Worm (Caenorhabditis elegans): Measurements from ENCODE around the gene C01G12.3.

DNA sequence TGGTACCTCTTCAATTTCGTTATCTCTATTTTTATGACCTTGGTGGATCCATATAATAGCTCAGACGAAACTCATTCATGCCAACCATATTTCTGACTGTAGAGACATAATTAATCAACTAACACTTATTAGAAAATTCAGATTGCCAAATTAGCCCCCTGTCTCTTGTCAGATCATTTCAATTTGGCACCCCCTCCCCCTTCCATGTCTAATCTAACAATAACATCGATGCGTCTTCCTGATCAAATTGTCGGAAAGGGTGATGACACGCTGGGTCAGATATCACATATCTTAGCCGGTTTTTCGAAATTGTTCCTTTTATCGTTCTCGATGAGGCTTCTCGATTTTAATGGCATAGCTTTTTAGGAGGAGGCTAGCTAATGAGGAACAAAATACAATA, 29.2 kb upstream of the C01G12.3 start:
- TF ChIP-seq lin-39 (tag; optimal IDR thresholded peaks at IDR 0.05) (no peak), ceh-82 (tag; optimal IDR thresholded peaks at IDR 0.05) (no peak), nhr-237 (tag; optimal IDR thresholded peaks at IDR 0.05) (no peak), pha-4 (GFP tag; IDR thresholded peaks at IDR 0.05) (no peak), pha-4 (tag; optimal IDR thresholded peaks at IDR 0.05) (no peak)
